Worm (Caenorhabditis elegans): ENCODE measurements around the gene F58F12.4.

DNA sequence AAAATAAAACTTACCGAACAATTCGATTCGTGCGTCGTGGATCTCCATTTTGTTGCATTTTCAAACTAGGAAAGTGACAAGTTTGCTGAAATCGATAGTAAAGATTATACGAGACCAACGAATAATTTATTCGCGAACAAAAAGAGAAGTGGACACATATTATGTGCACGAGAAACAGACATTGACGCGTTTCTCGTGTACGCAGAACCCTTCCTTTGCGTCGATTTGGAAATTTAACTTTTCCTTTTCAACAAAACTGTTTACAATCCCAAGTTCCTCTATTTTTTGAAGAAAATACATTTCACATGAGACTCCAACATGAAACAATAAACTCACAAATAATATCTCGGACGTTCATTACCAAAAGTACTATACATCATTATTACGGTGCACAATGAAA is 25.7 kb upstream of the F58F12.4 start, which contains the start of gene K10B2.4:
- TF ChIP-seq flt-1 (GFP tag; IDR thresholded peaks at IDR 0.05) (no peak), cog-1 (tag; optimal IDR thresholded peaks at IDR 0.05) (no peak), ref-1 (GFP tag; conservative IDR thresholded peaks at IDR 0.05) (no peak), tab-1 (GFP tag; IDR thresholded peaks at IDR 0.05) (no peak), T22C8.4 (GFP tag; IDR thresholded peaks at IDR 0.05) (no peak), med-1 (GFP tag; optimal IDR thresholded peaks at IDR 0.05; ENCODE audit: insufficient read depth) (no peak)
